Worm (Caenorhabditis elegans) whole organism, L4 larva: Measurements from ENCODE around the gene kap-1.

Experiments used
- F26F4.8 ChIP-seq: fragments of 200-800 bp; sonication (Bioruptor generic); conservative IDR thresholded peaks from 2 replicates; pipeline ENCODE4 v1.3.6; 2022; ENCODE audit warnings: missing genetic modification characterization, missing compliant biosample characterization
- T26A8.4 ChIP-seq: fragments of 200-800 bp; sonication (Bioruptor generic); IDR thresholded peaks from 2 replicates; pipeline ENCODE4 v1.3.6; 2022; ENCODE audit warnings: missing genetic modification characterization, missing compliant biosample characterization
- Y48G9A.11 ChIP-seq: fragments of 200-800 bp; sonication (Bioruptor generic); IDR thresholded peaks from 2 replicates; pipeline ENCODE4 v1.3.6; 2022; ENCODE audit warnings: missing genetic modification reagents, missing genetic modification characterization, missing compliant biosample characterization
- ZK546.5 ChIP-seq, 2 experiments: sonication (generic microtip); optimal IDR thresholded peaks; 2 replicates each; lab custom pipeline; 2017; ENCODE audit warnings: missing biosample characterization in 2 of 2, missing genetic modification characterization in 2 of 2
- arid-1 ChIP-seq: fragments of 200-800 bp; sonication (Bioruptor generic); conservative IDR thresholded peaks from 2 replicates; pipeline ENCODE4 v1.3.6; 2022; ENCODE audit warnings: missing genetic modification reagents, missing genetic modification characterization, missing compliant biosample characterization
- ceh-28 ChIP-seq: fragments of 150-350 bp; optimal IDR thresholded peaks from 2 replicates; lab custom pipeline; 2014; ENCODE audit warnings: missing biosample characterization, missing genetic modification reagents, missing genetic modification characterization
- ceh-82 ChIP-seq: sonication (generic microtip); optimal IDR thresholded peaks from 2 replicates; lab custom pipeline; 2017; ENCODE audit warnings: missing biosample characterization, missing genetic modification characterization
- ctbp-1 ChIP-seq: fragments of 200-800 bp; sonication (Bioruptor generic); IDR thresholded peaks from 2 replicates; pipeline ENCODE4 v1.3.6; 2022; ENCODE audit warnings: missing genetic modification reagents, missing genetic modification characterization, missing compliant biosample characterization
- daf-16 ChIP-seq, 3 experiments: sonication (generic microtip); optimal IDR thresholded peaks; 2 replicates each; lab custom pipeline; 2016 to 2017; ENCODE audit warnings: missing genetic modification characterization in 3 of 3, missing genetic modification reagents in 3 of 3, mild to moderate bottlenecking in 2 of 3, missing compliant biosample characterization in 2 of 3, missing biosample characterization in 1 of 3, moderate library complexity in 1 of 3
- daf-19 ChIP-seq: fragments of 200-800 bp; sonication (Bioruptor generic); conservative IDR thresholded peaks from 2 replicates; pipeline ENCODE4 v1.3.6; 2022; ENCODE audit warnings: missing genetic modification characterization, missing compliant biosample characterization
- dmd-6 ChIP-seq: fragments of 200-800 bp; sonication (Bioruptor generic); IDR thresholded peaks from 2 replicates; pipeline ENCODE4 v1.3.6; 2022; ENCODE audit warnings: missing genetic modification reagents, missing genetic modification characterization, missing compliant biosample characterization
- dmd-8 ChIP-seq: fragments of 200-800 bp; sonication (Bioruptor generic); IDR thresholded peaks from 2 replicates; pipeline ENCODE4 v1.3.6; 2022; ENCODE audit warnings: missing genetic modification characterization, missing compliant biosample characterization
- egl-43 ChIP-seq: fragments of 200-800 bp; sonication (Bioruptor generic); IDR thresholded peaks from 2 replicates; pipeline ENCODE4 v1.3.6; 2022; ENCODE audit warnings: missing genetic modification reagents, missing genetic modification characterization, missing compliant biosample characterization
- fkh-10 ChIP-seq: fragments of 150-350 bp; optimal IDR thresholded peaks from 2 replicates; lab custom pipeline; 2014; ENCODE audit warnings: missing biosample characterization, missing genetic modification reagents, missing genetic modification characterization
- fos-1 ChIP-seq: fragments of 150-350 bp; optimal IDR thresholded peaks from 2 replicates; lab custom pipeline; 2014; ENCODE audit warnings: missing biosample characterization, missing genetic modification characterization
- hlh-11 ChIP-seq: fragments of 200-800 bp; sonication (Bioruptor generic); optimal IDR thresholded peaks from 2 replicates; lab custom pipeline; 2018; ENCODE audit warnings: mild to moderate bottlenecking, missing genetic modification characterization, missing compliant biosample characterization
- hlh-30 ChIP-seq: sonication (generic microtip); optimal IDR thresholded peaks from 2 replicates; lab custom pipeline; 2017; ENCODE audit warnings: antibody characterized with exemption, mild to moderate bottlenecking, missing genetic modification characterization, missing compliant biosample characterization; ENCODE audit not compliant: insufficient read depth
- jun-1 ChIP-seq: fragments of 150-350 bp; optimal IDR thresholded peaks from 2 replicates; lab custom pipeline; 2014; ENCODE audit warnings: missing biosample characterization, missing genetic modification reagents, missing genetic modification characterization
- lin-38 ChIP-seq: fragments of 200-800 bp; sonication (Bioruptor generic); IDR thresholded peaks from 2 replicates; pipeline ENCODE4 v1.3.6; 2022; ENCODE audit warnings: missing genetic modification reagents, missing genetic modification characterization, missing compliant biosample characterization
- lsy-2 ChIP-seq, 2 experiments: fragments of 150-350 bp in 1 of 2; sonication (generic microtip) in 1 of 2; optimal IDR thresholded peaks; 2 replicates each; lab custom pipeline; 2014 to 2017; ENCODE audit warnings: missing biosample characterization in 2 of 2, missing genetic modification characterization in 2 of 2
- mdl-1 ChIP-seq, 2 experiments: fragments of 150-350 bp in 1 of 2; sonication (generic microtip) in 1 of 2; optimal IDR thresholded peaks; 2 replicates each; lab custom pipeline; 2014 to 2017; ENCODE audit warnings: missing biosample characterization in 2 of 2, missing genetic modification characterization in 2 of 2
- mep-1 ChIP-seq: fragments of 150-350 bp; sonication (generic microtip); optimal IDR thresholded peaks from 3 replicates; lab custom pipeline; 2014; ENCODE audit warnings: missing biosample characterization, missing genetic modification characterization
- nhr-102 ChIP-seq: sonication (generic microtip); optimal IDR thresholded peaks from 2 replicates; lab custom pipeline; 2016; ENCODE audit warnings: mild to moderate bottlenecking, missing genetic modification characterization, moderate library complexity, missing compliant biosample characterization
- nhr-41 ChIP-seq: fragments of 200-800 bp; sonication (Bioruptor generic); IDR thresholded peaks from 2 replicates; pipeline ENCODE4 v1.3.6; 2022; ENCODE audit warnings: missing genetic modification reagents, missing genetic modification characterization, missing compliant biosample characterization
- nhr-42 ChIP-seq: fragments of 200-800 bp; sonication (Bioruptor generic); IDR thresholded peaks from 2 replicates; pipeline ENCODE4 v1.3.6; 2022; ENCODE audit warnings: missing genetic modification characterization, missing compliant biosample characterization
- pqm-1 ChIP-seq: sonication (generic microtip); optimal IDR thresholded peaks from 2 replicates; lab custom pipeline; 2017; ENCODE audit warnings: missing biosample characterization, missing genetic modification characterization
- snpc-4 ChIP-seq: fragments of 150-350 bp; optimal IDR thresholded peaks from 2 replicates; lab custom pipeline; 2014; ENCODE audit warnings: missing biosample characterization, missing genetic modification characterization
- tag-97 ChIP-seq: fragments of 200-800 bp; sonication (Bioruptor generic); IDR thresholded peaks from 2 replicates; pipeline ENCODE4 v1.3.6; 2022; ENCODE audit warnings: missing genetic modification characterization, missing compliant biosample characterization
- unc-62 ChIP-seq, 3 experiments: fragments of 150-350 bp in 1 of 3; sonication (generic microtip); optimal IDR thresholded peaks in 2 of 3; peaks in 1 of 3; 1 replicate in 1 of 3; 2 replicates in 2 of 3; lab custom pipeline; 2014 to 2017; ENCODE audit warnings: missing biosample characterization in 3 of 3, missing genetic modification characterization in 3 of 3, missing genetic modification reagents in 3 of 3, missing genotype in 1 of 3
- zfp-3 ChIP-seq: fragments of 200-800 bp; sonication (Bioruptor generic); conservative IDR thresholded peaks from 2 replicates; pipeline ENCODE4 v1.3.6; 2022; ENCODE audit warnings: missing genetic modification reagents, missing genetic modification characterization, missing compliant biosample characterization
- zip-2 ChIP-seq: fragments of 150-350 bp; optimal IDR thresholded peaks from 2 replicates; lab custom pipeline; 2014; ENCODE audit warnings: missing biosample characterization, missing genetic modification characterization

The kap-1 gene

ce11 chrIII:7369394-7370024 lies 30.9 kb downstream of the kap-1 start (continued):
- no peak for TF ChIP-seq tag-97 (GFP tag; lab: Robert Waterston, UW)
- no peak for TF ChIP-seq unc-62 (GFP tag; optimal IDR thresholded peaks at IDR 0.05 in 1 of 2; lab: Kevin White, UChicago)
- no peak for TF ChIP-seq unc-62 (tag; optimal IDR thresholded peaks at IDR 0.05; lab: Kevin White, UChicago)
- TF ChIP-seq pqm-1 (tag; lab: Kevin White, UChicago): no peak
- TF ChIP-seq ceh-82 (tag; lab: Kevin White, UChicago): no peak
- peak; percentile 68 for TF ChIP-seq nhr-102 (tag; lab: Kevin White, UChicago)
- TF ChIP-seq T26A8.4 (GFP tag; lab: Robert Waterston, UW): peak; percentile 81; the same call in 1 of the 2 replicates
- TF ChIP-seq mep-1: peak; percentile 90
- no peak for TF ChIP-seq snpc-4 (tag; lab: Kevin White, UChicago)
- TF ChIP-seq, all 104 proteins: peak for 15

ce11 chrIII:7370569-7370968 lies 31.9 kb downstream of the kap-1 start:
- TF ChIP-seq ceh-28 (tag; lab: Kevin White, UChicago): no peak
- peak in 1 of 2 experiments; percentile 98 for TF ChIP-seq unc-62 (GFP tag; optimal IDR thresholded peaks at IDR 0.05 in 1 of 2; lab: Kevin White, UChicago)
- no peak for TF ChIP-seq unc-62 (tag; optimal IDR thresholded peaks at IDR 0.05; lab: Kevin White, UChicago)

- TF ChIP-seq nhr-42 (GFP tag; lab: Robert Waterston, UW): 0 out of 2 replicates have a peak, but pooled peaks have one; percentile 37
- TF ChIP-seq ceh-82 (tag; lab: Kevin White, UChicago): no peak
- no peak for TF ChIP-seq F26F4.8 (GFP tag; lab: Robert Waterston, UW)
- TF ChIP-seq ctbp-1 (GFP tag; lab: Robert Waterston, UW): 0 out of 2 replicates have a peak, but pooled peaks have one; percentile 19
- no peak for TF ChIP-seq jun-1 (tag; lab: Kevin White, UChicago)
- 0 out of 2 replicates have a peak, but pooled peaks have one; percentile 14 for TF ChIP-seq arid-1 (GFP tag; lab: Robert Waterston, UW)
- peak; percentile 90 for TF ChIP-seq T26A8.4 (GFP tag; lab: Robert Waterston, UW)
- no peak for TF ChIP-seq dmd-8 (GFP tag; lab: Robert Waterston, UW)
- no peak for TF ChIP-seq Y48G9A.11 (GFP tag; lab: Robert Waterston, UW)
- 0 out of 2 replicates have a peak, but pooled peaks have one; percentile 22 for TF ChIP-seq egl-43 (GFP tag; lab: Robert Waterston, UW)
Measured at ce11 chrIII:7373802-7374435, 35.3 kb downstream of the kap-1 start.

- no peak for TF ChIP-seq ZK546.5 (tag; optimal IDR thresholded peaks at IDR 0.05; lab: Kevin White, UChicago)
- peak in 1 of 2 experiments; percentile 15 for TF ChIP-seq lsy-2 (tag; optimal IDR thresholded peaks at IDR 0.05; lab: Kevin White, UChicago)
- TF ChIP-seq nhr-41 (GFP tag; lab: Robert Waterston, UW): no peak
- no peak for TF ChIP-seq fkh-10 (GFP tag; lab: Kevin White, UChicago)
- TF ChIP-seq zip-2 (tag; lab: Kevin White, UChicago): no peak
- peak; percentile 9 for TF ChIP-seq mep-1
- TF ChIP-seq ctbp-1 (GFP tag; lab: Robert Waterston, UW): no peak
- TF ChIP-seq fos-1 (tag; lab: Kevin White, UChicago): no peak
- no peak for TF ChIP-seq daf-19 (GFP tag; lab: Robert Waterston, UW)
- TF ChIP-seq hlh-30 (tag; lab: Kevin White, UChicago): peak; percentile 87
- TF ChIP-seq zfp-3 (GFP tag; lab: Robert Waterston, UW): 0 out of 2 replicates have a peak, but pooled peaks have one; percentile 11
- TF ChIP-seq unc-62 (GFP tag; optimal IDR thresholded peaks at IDR 0.05 in 1 of 2; lab: Kevin White, UChicago): peak in 1 of 2 experiments; percentile 24
- no peak for TF ChIP-seq unc-62 (tag; optimal IDR thresholded peaks at IDR 0.05; lab: Kevin White, UChicago)
- TF ChIP-seq hlh-11 (tag; lab: Kevin White, UChicago): peak; percentile 37
- TF ChIP-seq T26A8.4 (GFP tag; lab: Robert Waterston, UW): peak; percentile 20; the same call in 1 of the 2 replicates
- no peak for TF ChIP-seq daf-16 (GFP tag; optimal IDR thresholded peaks at IDR 0.05; lab: Kevin White, UChicago)
- peak; percentile 3 for TF ChIP-seq daf-16 (tag; optimal IDR thresholded peaks at IDR 0.05; lab: Kevin White, UChicago)
- 0 out of 2 replicates have a peak, but pooled peaks have one; percentile 11 for TF ChIP-seq lin-38 (GFP tag; lab: Robert Waterston, UW)
- TF ChIP-seq Y48G9A.11 (GFP tag; lab: Robert Waterston, UW): no peak
- no peak for TF ChIP-seq mdl-1 (tag; optimal IDR thresholded peaks at IDR 0.05; lab: Kevin White, UChicago)
- peak; percentile 12; the same call in 1 of the 2 replicates for TF ChIP-seq dmd-6 (GFP tag; lab: Robert Waterston, UW)
Measured at ce11 chrIII:7374681-7375271, 36.1 kb downstream of the kap-1 start, which contains the start of gene mml-1. Gene mml-1, minus strand, starts transcription at chrIII:7374731.
